Worm (Caenorhabditis elegans) whole organism, L4/young adult: ENCODE results near the gene ctns-1.

ENCODE experiments used
- dao-5 ChIP-seq: sonication (generic microtip); optimal IDR thresholded peaks from 2 replicates; lab custom pipeline; 2016; ENCODE audit warnings: missing genotype, missing genetic modification characterization, moderate library complexity, missing compliant biosample characterization
- him-1 ChIP-seq: sonication (generic microtip); optimal IDR thresholded peaks from 2 replicates; lab custom pipeline; 2016; ENCODE audit warnings: missing genotype, missing genetic modification reagents, missing genetic modification characterization, missing compliant biosample characterization

DNA sequence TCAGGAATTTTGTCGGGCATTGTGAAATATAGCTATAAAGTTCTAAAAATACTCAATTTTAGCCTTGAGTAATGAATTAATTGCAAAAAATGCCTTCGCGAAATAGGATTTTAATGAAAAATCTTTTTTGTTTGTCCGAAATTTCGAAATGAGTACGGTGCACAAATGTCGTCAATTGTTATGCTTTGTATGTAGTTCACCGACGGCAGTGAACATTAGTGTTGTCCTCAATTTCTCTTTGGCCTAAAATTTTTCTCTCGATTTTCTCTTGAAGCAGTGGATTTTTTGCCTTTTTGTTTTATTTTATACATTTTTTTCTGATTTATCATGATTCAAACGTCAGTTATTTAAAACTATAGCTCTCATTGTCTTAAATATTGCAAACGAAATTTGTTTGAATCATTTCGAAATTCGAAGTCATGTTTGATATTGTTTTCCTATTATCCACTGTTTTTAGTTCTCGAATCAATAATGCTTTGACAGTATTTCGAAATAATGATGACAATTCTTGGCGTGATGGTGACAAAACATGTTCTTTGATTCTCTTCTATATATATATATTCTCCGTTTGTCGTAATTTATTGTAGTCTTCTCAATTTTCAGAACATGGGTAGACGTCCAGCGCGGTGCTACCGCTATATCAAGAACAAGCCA is 6.7 kb upstream of the ctns-1 start, which contains the start of the genes ints-11 and rpl-10:
- TF ChIP-seq dao-5 (tag; lab: Kevin White, UChicago) (no peak), him-1 (tag; lab: Kevin White, UChicago) (no peak)
